Worm (Caenorhabditis elegans): ENCODE results near the gene srw-17.

The srw-17 gene

ce11 chrV:15313529-15313928, 36.7 kb upstream of the srw-17 start:
- TF ChIP-seq ztf-11 (tag; optimal IDR thresholded peaks at IDR 0.05) (no peak), nhr-129 (tag; optimal IDR thresholded peaks at IDR 0.05) (no peak), nhr-237 (tag; optimal IDR thresholded peaks at IDR 0.05) (no peak), mdl-1 (tag; optimal IDR thresholded peaks at IDR 0.05) (no peak), elt-1 (tag; optimal IDR thresholded peaks at IDR 0.05) (no peak), fos-1 (tag; optimal IDR thresholded peaks at IDR 0.05) (no peak), nhr-11 (tag; optimal IDR thresholded peaks at IDR 0.05) (no peak), alr-1 (tag; optimal IDR thresholded peaks at IDR 0.05) (no peak), nhr-6 (tag; optimal IDR thresholded peaks at IDR 0.05) (no peak), mab-5 (tag; optimal IDR thresholded peaks at IDR 0.05) (no peak), nhr-25 (tag; optimal IDR thresholded peaks at IDR 0.05) (no peak), aly-2 (tag; optimal IDR thresholded peaks at IDR 0.05) (no peak), lin-13 (GFP tag; optimal IDR thresholded peaks at IDR 0.05) (no peak), nhr-10 (tag; optimal IDR thresholded peaks at IDR 0.05) (no peak), sma-3 (GFP tag; optimal IDR thresholded peaks at IDR 0.05) (no peak), unc-55 (GFP tag; optimal IDR thresholded peaks at IDR 0.05) (no peak), R02D3.7 (tag; optimal IDR thresholded peaks at IDR 0.05) (no peak), peb-1 (tag; optimal IDR thresholded peaks at IDR 0.05) (no peak)

DNA sequence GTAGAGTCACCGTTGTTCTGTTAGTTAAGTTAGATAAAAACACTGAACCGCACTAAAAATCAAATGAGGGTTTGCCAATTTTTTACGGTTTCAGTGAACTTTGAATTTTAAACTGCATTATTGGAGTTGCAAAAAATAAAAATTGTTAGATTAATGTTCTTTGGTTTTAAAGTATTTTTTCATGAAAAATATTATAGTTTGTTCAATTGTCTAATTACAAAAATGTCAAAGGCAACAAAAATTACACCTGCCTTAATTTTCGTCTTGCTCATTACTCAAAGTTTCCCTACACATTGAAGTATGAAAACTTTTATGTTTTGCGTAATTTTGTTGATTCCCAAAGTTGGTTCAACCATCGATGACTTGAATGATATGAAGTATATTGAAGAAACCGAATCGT, 34.0 kb upstream of the srw-17 start, which contains the start of gene irld-62:
Gene irld-62 (plus strand): TSS at position 301 of the 400 bp plus-strand sequence.
- TF ChIP-seq aly-2 (tag; optimal IDR thresholded peaks at IDR 0.05) = no peak
- TF ChIP-seq alr-1 (tag; optimal IDR thresholded peaks at IDR 0.05) = no peak
- TF ChIP-seq lin-11 (tag; optimal IDR thresholded peaks at IDR 0.05) = no peak
- no peak for TF ChIP-seq crh-2 (tag; optimal IDR thresholded peaks at IDR 0.05)
- no peak for TF ChIP-seq ZK546.5 (tag; optimal IDR thresholded peaks at IDR 0.05)
- TF ChIP-seq nhr-129 (tag; optimal IDR thresholded peaks at IDR 0.05) = no peak
- no peak for TF ChIP-seq nhr-237 (tag; optimal IDR thresholded peaks at IDR 0.05)
- no peak for TF ChIP-seq nhr-77 (tag; optimal IDR thresholded peaks at IDR 0.05)
- no peak for TF ChIP-seq peb-1 (tag; optimal IDR thresholded peaks at IDR 0.05)
- TF ChIP-seq nhr-25 (tag; optimal IDR thresholded peaks at IDR 0.05) = no peak
- TF ChIP-seq ztf-4 (tag; optimal IDR thresholded peaks at IDR 0.05) = no peak
- no peak for TF ChIP-seq ama-1 (optimal IDR thresholded peaks at IDR 0.05)
- no peak for TF ChIP-seq sem-4 (tag; optimal IDR thresholded peaks at IDR 0.05)
- no peak for TF ChIP-seq blmp-1 (tag; optimal IDR thresholded peaks at IDR 0.05; ENCODE audit: insufficient read depth)
- TF ChIP-seq ztf-1 (GFP tag; conservative IDR thresholded peaks at IDR 0.05) = no peak
- TF ChIP-seq nhr-23 (tag; optimal IDR thresholded peaks at IDR 0.05) = no peak

- TF ChIP-seq lin-13 (GFP tag; optimal IDR thresholded peaks at IDR 0.05) = no peak
- TF ChIP-seq snpc-4 (tag; optimal IDR thresholded peaks at IDR 0.05) = no peak
- no peak for TF ChIP-seq aly-2 (tag; optimal IDR thresholded peaks at IDR 0.05)
- TF ChIP-seq ama-1 (optimal IDR thresholded peaks at IDR 0.05) = no peak
- no peak for TF ChIP-seq mdl-1 (tag; optimal IDR thresholded peaks at IDR 0.05)
- no peak for TF ChIP-seq alr-1 (tag; optimal IDR thresholded peaks at IDR 0.05)
- no peak for TF ChIP-seq skn-1 (tag; optimal IDR thresholded peaks at IDR 0.05)
- no peak for TF ChIP-seq elt-1 (tag; optimal IDR thresholded peaks at IDR 0.05)
- TF ChIP-seq ZK546.5 (tag; optimal IDR thresholded peaks at IDR 0.05) = no peak
- no peak for TF ChIP-seq sma-3 (GFP tag; optimal IDR thresholded peaks at IDR 0.05)
- TF ChIP-seq sma-9 (GFP tag; optimal IDR thresholded peaks at IDR 0.05) = no peak
- TF ChIP-seq sma-9 (tag; optimal IDR thresholded peaks at IDR 0.05) = no peak
- TF ChIP-seq elt-3 (tag; optimal IDR thresholded peaks at IDR 0.05) = no peak
Measured at ce11 chrV:15309011-15309410, 32.2 kb upstream of the srw-17 start, which contains the start of gene srz-10. TSS of gene srz-10 (minus strand) at chrV:15309098.

- TF ChIP-seq elt-1 (tag; optimal IDR thresholded peaks at IDR 0.05) = no peak
- TF ChIP-seq skn-1 (tag; optimal IDR thresholded peaks at IDR 0.05) = no peak
- no peak for TF ChIP-seq blmp-1 (tag; optimal IDR thresholded peaks at IDR 0.05; ENCODE audit: insufficient read depth)
- no peak for TF ChIP-seq F13H6.1 (tag; optimal IDR thresholded peaks at IDR 0.05)
- TF ChIP-seq mdl-1 (tag; optimal IDR thresholded peaks at IDR 0.05) = no peak
- no peak for TF ChIP-seq nhr-129 (tag; optimal IDR thresholded peaks at IDR 0.05)
- TF ChIP-seq Y55F3AM.14 (GFP tag; optimal IDR thresholded peaks at IDR 0.05) = no peak
- no peak for TF ChIP-seq ceh-82 (tag; optimal IDR thresholded peaks at IDR 0.05)
- no peak for TF ChIP-seq lin-39 (tag; optimal IDR thresholded peaks at IDR 0.05)
Measured at ce11 chrV:15306745-15307144, 29.9 kb upstream of the srw-17 start, which contains the start of gene T26H8.4. TSS of gene T26H8.4 (minus strand) at chrV:15306845.
